Worm (Caenorhabditis elegans): ENCODE results near the gene F01D4.8.

DNA sequence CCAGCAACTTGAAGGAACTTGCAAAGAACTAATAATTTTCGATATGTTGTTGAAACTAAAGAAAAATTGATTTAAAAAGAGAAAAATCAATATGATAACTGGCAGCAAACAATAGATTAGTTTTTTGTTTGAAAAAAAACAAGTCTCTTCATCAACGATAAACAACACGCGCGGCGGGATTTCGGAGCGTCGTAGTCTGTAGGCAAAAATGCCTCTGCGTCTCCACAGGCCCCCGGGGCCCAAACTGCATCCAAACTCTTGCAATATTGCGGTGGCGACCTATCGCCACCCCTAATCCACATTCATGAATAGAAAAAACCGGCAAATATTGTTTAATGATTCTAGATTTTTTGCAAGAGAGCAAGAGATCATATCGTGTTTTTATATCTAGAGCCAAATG is 27.8 kb downstream of the F01D4.8 start:
- no peak for TF ChIP-seq nhr-237 (tag; optimal IDR thresholded peaks at IDR 0.05)
- TF ChIP-seq mdl-1 (tag; optimal IDR thresholded peaks at IDR 0.05) = no peak
- no peak for TF ChIP-seq daf-12 (tag; optimal IDR thresholded peaks at IDR 0.05)
- peak; percentile 28 for TF ChIP-seq nhr-25 (tag; optimal IDR thresholded peaks at IDR 0.05)
- no peak for TF ChIP-seq lin-39 (tag; optimal IDR thresholded peaks at IDR 0.05)
- TF ChIP-seq aly-2 (tag; optimal IDR thresholded peaks at IDR 0.05) = no peak
- TF ChIP-seq ZK546.5 (tag; optimal IDR thresholded peaks at IDR 0.05) = no peak

Measured in whole organism, L3 larva.